Fruit fly (Drosophila melanogaster): ENCODE measurements around the gene Oli.
A peak's percentile ranks its signal among the peaks of the same experiment; 100 is the strongest.

Oli gene

DNA sequence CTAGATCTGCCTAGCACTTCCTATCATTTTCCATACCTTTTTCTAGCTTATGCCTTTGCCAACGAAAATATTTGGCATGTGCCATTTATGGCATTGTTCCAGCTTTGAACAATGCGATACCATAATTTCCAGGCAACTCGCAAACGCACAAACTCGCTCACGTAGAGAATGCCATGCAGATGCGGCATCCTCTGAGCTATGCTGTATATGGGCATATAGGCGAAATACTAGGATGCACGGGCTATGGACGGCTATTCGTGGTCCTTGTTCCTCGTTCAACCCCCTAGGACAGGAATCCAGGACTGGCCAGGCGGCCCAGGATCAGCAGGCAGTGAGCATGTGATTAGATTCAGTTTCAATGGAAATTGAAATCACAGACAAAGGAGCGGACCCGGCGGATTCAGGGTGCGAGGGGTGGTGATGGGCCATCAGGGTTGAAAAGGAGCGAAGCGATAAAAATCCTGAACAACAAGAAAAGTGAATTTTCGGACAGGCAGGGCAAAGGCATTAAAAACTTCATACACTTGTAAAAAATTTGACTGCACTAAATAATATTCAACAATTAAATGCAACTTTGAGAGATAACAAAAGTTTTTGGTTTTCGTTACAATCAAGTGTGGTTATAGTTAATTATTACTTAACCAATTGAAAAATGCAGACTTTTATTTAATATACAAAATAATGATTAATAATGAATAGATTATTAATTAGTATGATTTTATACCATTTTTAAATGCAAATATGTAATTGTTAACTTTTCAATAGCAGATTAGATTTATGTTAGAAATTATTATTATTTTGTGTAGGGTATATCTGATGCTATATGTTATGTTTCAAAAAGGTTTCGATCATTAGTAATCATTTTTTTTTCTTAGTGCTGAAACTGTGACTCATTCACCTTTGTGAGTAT lies 556 bp upstream of the Oli start (continued):
- TF ChIP-seq BtbVII (GFP tag; optimal IDR thresholded peaks at IDR 0.05) (no peak), Rfx (GFP tag; IDR thresholded peaks at IDR 0.05) (no peak), H2.0 (GFP tag; IDR thresholded peaks at IDR 0.05) (no peak), Nf-YC (tag; optimal IDR thresholded peaks at IDR 0.05) (peak; percentile 12), otp (GFP tag; IDR thresholded peaks at IDR 0.05) (no peak), btn (GFP tag; optimal IDR thresholded peaks at IDR 0.05) (no peak), lola (GFP tag; optimal IDR thresholded peaks at IDR 0.05) (peak in 1 of 3 experiments; percentile 84), CG14050 (GFP tag; IDR thresholded peaks at IDR 0.05) (no peak), CG42726 (GFP tag; IDR thresholded peaks at IDR 0.05; ENCODE audit: partially characterized antibody) (no peak), cg (GFP tag; optimal IDR thresholded peaks at IDR 0.05) (peak; percentile 33), CG10366 (GFP tag; IDR thresholded peaks at IDR 0.05) (no peak), fd102C (GFP tag; optimal IDR thresholded peaks at IDR 0.05) (no peak), CG8388 (GFP tag; optimal IDR thresholded peaks at IDR 0.05) (peak; percentile 56), CG7372 (GFP tag; IDR thresholded peaks at IDR 0.05) (no peak), D19A (tag; optimal IDR thresholded peaks at IDR 0.05) (peak; percentile 78), hbn (GFP tag; IDR thresholded peaks at IDR 0.05; ENCODE audit: partially characterized antibody) (no peak), CG15073 (GFP tag; optimal IDR thresholded peaks at IDR 0.05) (no peak), nmo (GFP tag; optimal IDR thresholded peaks at IDR 0.05) (peak; percentile 82), ac (GFP tag; optimal IDR thresholded peaks at IDR 0.05) (no peak), cato (GFP tag; optimal IDR thresholded peaks at IDR 0.05; ENCODE audit: borderline replicate concordance) (no peak), CG7987 (GFP tag; optimal IDR thresholded peaks at IDR 0.05) (no peak), CG9876 (GFP tag; optimal IDR thresholded peaks at IDR 0.05) (no peak), CG13296 (GFP tag; optimal IDR thresholded peaks at IDR 0.05) (peak; percentile 20), CG8944 (GFP tag; optimal IDR thresholded peaks at IDR 0.05) (no peak), CG8290 (GFP tag; optimal IDR thresholded peaks at IDR 0.05) (no peak), CG8290 (tag; optimal IDR thresholded peaks at IDR 0.05) (peak in 1 of 2 experiments; percentile 43), CG10267 (tag; optimal IDR thresholded peaks at IDR 0.05) (peak; percentile 69), CG3281 (GFP tag; optimal IDR thresholded peaks at IDR 0.05) (peak; percentile 10), CG11696 (GFP tag; IDR thresholded peaks at IDR 0.05) (no peak), CG7745 (tag; optimal IDR thresholded peaks at IDR 0.05) (no peak), Xbp1 (GFP tag; optimal IDR thresholded peaks at IDR 0.05) (peak; percentile 24), tin (GFP tag; optimal IDR thresholded peaks at IDR 0.05) (no peak), ATbp (GFP tag; optimal IDR thresholded peaks at IDR 0.05) (no peak), CG17361 (GFP tag; IDR thresholded peaks at IDR 0.05) (peak; percentile 89), Nf-YB (GFP tag; optimal IDR thresholded peaks at IDR 0.05) (peak; percentile 46), unpg (GFP tag; optimal IDR thresholded peaks at IDR 0.05) (peak; percentile 47), trh (GFP tag; optimal IDR thresholded peaks at IDR 0.05) (no peak), CG13123 (GFP tag; optimal IDR thresholded peaks at IDR 0.05) (no peak), CG3163 (GFP tag; optimal IDR thresholded peaks at IDR 0.05) (no peak), CG30020 (tag; optimal IDR thresholded peaks at IDR 0.05) (no peak), Deaf1 (tag; optimal IDR thresholded peaks at IDR 0.05) (peak; percentile 17), kni (GFP tag; optimal IDR thresholded peaks at IDR 0.05) (peak; percentile 32), emc (GFP tag; optimal IDR thresholded peaks at IDR 0.05) (no peak), HLH54F (GFP tag; optimal IDR thresholded peaks at IDR 0.05) (no peak), Ssrp (tag; optimal IDR thresholded peaks at IDR 0.05) (peak; percentile 72), croc (GFP tag; conservative IDR thresholded peaks at IDR 0.05) (peak; percentile 14; the same call in 1 of the 3 replicates), CG8478 (optimal IDR thresholded peaks at IDR 0.05) (no peak), da (GFP tag; optimal IDR thresholded peaks at IDR 0.05) (no peak), dmrt99B (tag; optimal IDR thresholded peaks at IDR 0.05) (peak; percentile 76)

Measured in whole organism, embryonic.